Worm (Caenorhabditis elegans): Measurements from ENCODE around the gene bath-10.

Gene bath-10

ce11 chrII:3367100-3367499 lies 7.8 kb upstream of the bath-10 start, which contains the start of gene Y49F6C.6:
Y49F6C.6 (minus strand) TSS chrII:3367200.
- TF ChIP-seq unc-98 (GFP tag; IDR thresholded peaks at IDR 0.05): no peak
- no peak for TF ChIP-seq jun-1 (tag; optimal IDR thresholded peaks at IDR 0.05)

- TF ChIP-seq fos-1 (tag; optimal IDR thresholded peaks at IDR 0.05): no peak
- TF ChIP-seq lin-35 (GFP tag; optimal IDR thresholded peaks at IDR 0.05): no peak
- TF ChIP-seq nhr-90 (tag; optimal IDR thresholded peaks at IDR 0.05; ENCODE audit: poor library complexity): no peak
- no peak for TF ChIP-seq ces-1 (GFP tag; optimal IDR thresholded peaks at IDR 0.05)
- TF ChIP-seq ceh-8 (GFP tag; optimal IDR thresholded peaks at IDR 0.05): no peak
- no peak for TF ChIP-seq lsy-2 (tag; optimal IDR thresholded peaks at IDR 0.05)
- no peak for TF ChIP-seq nhr-76 (tag; optimal IDR thresholded peaks at IDR 0.05)
- no peak for TF ChIP-seq pax-3 (tag; optimal IDR thresholded peaks at IDR 0.05)
These were observed 6.8 kb upstream of the bath-10 start, which contains the start of gene Y49F6C.7 for ce11 chrII:3368097-3368496. Y49F6C.7 (minus strand) TSS chrII:3368197.

ce11 chrII:3370061-3370460 lies 4.8 kb upstream of the bath-10 start, which contains the start of gene Y49F6C.8:
Y49F6C.8 (minus strand) TSS chrII:3370111.
- TF ChIP-seq dsc-1 (tag; optimal IDR thresholded peaks at IDR 0.05): no peak
- TF ChIP-seq egl-27 (tag; optimal IDR thresholded peaks at IDR 0.05): no peak
- TF ChIP-seq rnt-1 (tag; optimal IDR thresholded peaks at IDR 0.05): peak; percentile 4
- TF ChIP-seq xbp-1 (tag; optimal IDR thresholded peaks at IDR 0.05): no peak
- TF ChIP-seq ces-1 (GFP tag; optimal IDR thresholded peaks at IDR 0.05): no peak
- TF ChIP-seq Y116A8C.19 (tag; optimal IDR thresholded peaks at IDR 0.05; ENCODE audit: borderline replicate concordance): no peak
- TF ChIP-seq irx-1 (tag; optimal IDR thresholded peaks at IDR 0.05): no peak
- no peak for TF ChIP-seq lin-14 (GFP tag; optimal IDR thresholded peaks at IDR 0.05)
- peak; percentile 38 to 50 for TF ChIP-seq lsy-2 (tag; optimal IDR thresholded peaks at IDR 0.05)
- TF ChIP-seq efl-1 (optimal IDR thresholded peaks at IDR 0.05): no peak
- TF ChIP-seq efl-1 (GFP tag; optimal IDR thresholded peaks at IDR 0.05 in 1 of 2): peak in 1 of 2 experiments; percentile 33
- TF ChIP-seq nhr-84 (tag; optimal IDR thresholded peaks at IDR 0.05): no peak
- no peak for TF ChIP-seq nhr-85 (tag)
- no peak for TF ChIP-seq lin-13 (GFP tag; optimal IDR thresholded peaks at IDR 0.05)

- no peak for TF ChIP-seq mdl-1 (tag; optimal IDR thresholded peaks at IDR 0.05)
- no peak for TF ChIP-seq sox-4 (tag; optimal IDR thresholded peaks at IDR 0.05)
- TF ChIP-seq zip-4 (GFP tag; optimal IDR thresholded peaks at IDR 0.05): no peak
- no peak for TF ChIP-seq nhr-12 (tag; optimal IDR thresholded peaks at IDR 0.05)
- no peak for TF ChIP-seq egl-27 (tag; optimal IDR thresholded peaks at IDR 0.05)
- no peak for TF ChIP-seq sptf-1 (tag; optimal IDR thresholded peaks at IDR 0.05)
- TF ChIP-seq tlp-1 (tag; optimal IDR thresholded peaks at IDR 0.05): no peak
- TF ChIP-seq nhr-85 (tag): no peak
- TF ChIP-seq snu-23 (GFP tag; optimal IDR thresholded peaks at IDR 0.05): no peak
- no peak for TF ChIP-seq jun-1 (tag; optimal IDR thresholded peaks at IDR 0.05)
- TF ChIP-seq dsc-1 (tag; optimal IDR thresholded peaks at IDR 0.05): no peak
- no peak for TF ChIP-seq swsn-7 (tag; optimal IDR thresholded peaks at IDR 0.05)
- no peak for TF ChIP-seq aha-1 (tag; optimal IDR thresholded peaks at IDR 0.05)
- TF ChIP-seq lin-15B (tag; optimal IDR thresholded peaks at IDR 0.05): no peak
- TF ChIP-seq aly-2 (tag; optimal IDR thresholded peaks at IDR 0.05): no peak
- no peak for TF ChIP-seq nhr-19 (GFP tag; conservative IDR thresholded peaks at IDR 0.05)
- no peak for TF ChIP-seq F16B12.6 (tag; optimal IDR thresholded peaks at IDR 0.05)
- TF ChIP-seq pag-3 (tag; optimal IDR thresholded peaks at IDR 0.05; ENCODE audit: borderline replicate concordance, insufficient read depth): no peak
- TF ChIP-seq mef-2 (tag; optimal IDR thresholded peaks at IDR 0.05): no peak
These were observed 3.9 kb upstream of the bath-10 start, which contains the start of gene bath-23 for ce11 chrII:3371010-3371409. bath-23 (plus strand) TSS chrII:3371310.

Data from whole organism, L1 larva.